Fruit fly (Drosophila melanogaster): ENCODE measurements around the gene CG14860.
A peak's percentile ranks its signal among the peaks of the same experiment; 100 is the strongest.

Gene CG14860

dm6 chr3R:14901408-14902352, 7.1 kb downstream of the CG14860 start, which contains the start of gene RpS5b (continued):
- no peak for TF ChIP-seq lab (GFP tag; optimal IDR thresholded peaks at IDR 0.05)
- TF ChIP-seq Vsx1 (GFP tag; optimal IDR thresholded peaks at IDR 0.05), result no peak
- TF ChIP-seq run (tag; optimal IDR thresholded peaks at IDR 0.05), result no peak
- no peak for TF ChIP-seq CG4730 (GFP tag; IDR thresholded peaks at IDR 0.05)
- TF ChIP-seq br (optimal IDR thresholded peaks at IDR 0.05), result no peak
- TF ChIP-seq phol (tag; optimal IDR thresholded peaks at IDR 0.05), result peak; percentile 75
- no peak for TF ChIP-seq CG8765 (GFP tag; IDR thresholded peaks at IDR 0.05)
- no peak for TF ChIP-seq CG34376 (GFP tag; optimal IDR thresholded peaks at IDR 0.05)
- TF ChIP-seq CG5180 (GFP tag; optimal IDR thresholded peaks at IDR 0.05), result no peak
- TF ChIP-seq Sox102F (GFP tag; optimal IDR thresholded peaks at IDR 0.05), result no peak
- no peak for TF ChIP-seq ab (GFP tag; optimal IDR thresholded peaks at IDR 0.05)
- TF ChIP-seq CG11247 (GFP tag; IDR thresholded peaks at IDR 0.05), result no peak
- peak; percentile 65 for TF ChIP-seq CG15514 (GFP tag; optimal IDR thresholded peaks at IDR 0.05)
- no peak for TF ChIP-seq CkIIα-i1 (GFP tag; IDR thresholded peaks at IDR 0.05)
- TF ChIP-seq CG9437 (GFP tag; optimal IDR thresholded peaks at IDR 0.05), result no peak
- no peak for TF ChIP-seq HLHmδ (GFP tag; optimal IDR thresholded peaks at IDR 0.05)
- TF ChIP-seq Hr39 (optimal IDR thresholded peaks at IDR 0.05), result no peak
- no peak for TF ChIP-seq p53 (GFP tag; optimal IDR thresholded peaks at IDR 0.05)
- TF ChIP-seq Rfx (GFP tag; IDR thresholded peaks at IDR 0.05), result peak; percentile 34; the same call in 1 of the 2 replicates
- no peak for TF ChIP-seq inv (GFP tag; IDR thresholded peaks at IDR 0.05; ENCODE audit: partially characterized antibody)
- peak; percentile 10 for TF ChIP-seq Sry-δ (GFP tag; optimal IDR thresholded peaks at IDR 0.05)
- no peak for TF ChIP-seq hkb (optimal IDR thresholded peaks at IDR 0.05)
- TF ChIP-seq hkb (GFP tag; IDR thresholded peaks at IDR 0.05), result no peak
- TF ChIP-seq Ets97D (GFP tag; optimal IDR thresholded peaks at IDR 0.05), result peak; percentile 80
- no peak for TF ChIP-seq CG33557 (GFP tag; optimal IDR thresholded peaks at IDR 0.05)
- TF ChIP-seq Fer3 (tag; optimal IDR thresholded peaks at IDR 0.05), result peak; percentile 3
- 0 out of 2 replicates have a peak, but pooled peaks have one; percentile 9 for TF ChIP-seq ara (GFP tag; IDR thresholded peaks at IDR 0.05)
- no peak for TF ChIP-seq CG10462 (GFP tag; optimal IDR thresholded peaks at IDR 0.05)
- no peak for TF ChIP-seq nerfin-1 (tag; optimal IDR thresholded peaks at IDR 0.05)
- no peak for TF ChIP-seq CG8281 (tag; optimal IDR thresholded peaks at IDR 0.05)
- peak; percentile 16; the same call in 1 of the 2 replicates for TF ChIP-seq MBD-R2 (GFP tag; IDR thresholded peaks at IDR 0.05)
- peak; percentile 43 for TF ChIP-seq nom (GFP tag; optimal IDR thresholded peaks at IDR 0.05)
- no peak for TF ChIP-seq CTCF (GFP tag; optimal IDR thresholded peaks at IDR 0.05)
- TF ChIP-seq danr (GFP tag; IDR thresholded peaks at IDR 0.05), result no peak
- no peak for TF ChIP-seq Deaf1 (tag; optimal IDR thresholded peaks at IDR 0.05)

dm6 chr3R:14903837-14904431, 9.3 kb downstream of the CG14860 start, which contains the start of gene VhaPPA1-1:
Gene VhaPPA1-1 (minus strand): TSS chr3R:14904061.
- peak in 1 of 2 experiments; percentile 39 for TF ChIP-seq Pdp1 (GFP tag; optimal IDR thresholded peaks at IDR 0.05)
- no peak for TF ChIP-seq CG9437 (GFP tag; optimal IDR thresholded peaks at IDR 0.05)
- TF ChIP-seq CG18011 (GFP tag; optimal IDR thresholded peaks at IDR 0.05), result peak; percentile 17
- TF ChIP-seq HLH4C (GFP tag; IDR thresholded peaks at IDR 0.05; ENCODE audit: partially characterized antibody), result peak; percentile 61
- peak; percentile 48; the same call in 2 of the 3 replicates for TF ChIP-seq CG6791 (GFP tag; IDR thresholded peaks at IDR 0.05; ENCODE audit: partially characterized antibody)
- no peak for TF ChIP-seq CG2889 (GFP tag; IDR thresholded peaks at IDR 0.05)
- TF ChIP-seq nom (GFP tag; optimal IDR thresholded peaks at IDR 0.05), result peak; percentile 21
- TF ChIP-seq knrl (GFP tag; IDR thresholded peaks at IDR 0.05; ENCODE audit: partially characterized antibody), result peak; percentile 61
- TF ChIP-seq CG16813 (GFP tag; IDR thresholded peaks at IDR 0.05; ENCODE audit: partially characterized antibody), result peak; percentile 63; the same call in 2 of the 3 replicates
- TF ChIP-seq CG12299 (tag; optimal IDR thresholded peaks at IDR 0.05), result peak; percentile 21
- TF ChIP-seq nerfin-1 (tag; optimal IDR thresholded peaks at IDR 0.05), result no peak
- TF ChIP-seq CG6689 (GFP tag; IDR thresholded peaks at IDR 0.05), result peak; percentile 29; the same call in 1 of the 2 replicates
- TF ChIP-seq CG15514 (GFP tag; optimal IDR thresholded peaks at IDR 0.05), result peak; percentile 55
- 0 out of 3 replicates have a peak, but pooled peaks have one; percentile 38 for TF ChIP-seq ci (GFP tag; IDR thresholded peaks at IDR 0.05)
- 0 out of 2 replicates have a peak, but pooled peaks have one; percentile 33 for TF ChIP-seq sna (GFP tag; IDR thresholded peaks at IDR 0.05; ENCODE audit: partially characterized antibody)
- TF ChIP-seq CG2678 (tag; optimal IDR thresholded peaks at IDR 0.05), result peak; percentile 49
- peak; percentile 73 for TF ChIP-seq Dp (GFP tag; optimal IDR thresholded peaks at IDR 0.05)

All from whole organism, embryonic.